Worm (Caenorhabditis elegans) whole organism, mixed stage, embryonic: ENCODE results near the gene nkb-2.

ENCODE experiments used
- bed-3 ChIP-seq: fragments of 200-800 bp; sonication (Bioruptor generic); optimal IDR thresholded peaks from 3 replicates; lab custom pipeline; 2018; ENCODE audit warnings: mild to moderate bottlenecking, missing genetic modification characterization, moderate library complexity, missing compliant biosample characterization
- blmp-1 ChIP-seq: fragments of 150-350 bp; optimal IDR thresholded peaks from 2 replicates; lab custom pipeline; 2014; ENCODE audit warnings: missing biosample characterization, missing genetic modification characterization
- ceh-39 ChIP-seq: fragments of 150-350 bp; optimal IDR thresholded peaks from 2 replicates; lab custom pipeline; 2014; ENCODE audit warnings: missing biosample characterization, missing genetic modification characterization
- ceh-43 ChIP-seq: fragments of 200-800 bp; sonication (Bioruptor generic); optimal IDR thresholded peaks from 2 replicates; lab custom pipeline; 2018; ENCODE audit warnings: mild to moderate bottlenecking, missing genetic modification characterization, moderate library complexity, missing compliant biosample characterization
- ces-1 ChIP-seq: fragments of 150-350 bp; optimal IDR thresholded peaks from 2 replicates; lab custom pipeline; 2014; ENCODE audit warnings: missing biosample characterization, missing genetic modification reagents, missing genetic modification characterization
- cnd-1 ChIP-seq: fragments of 200-800 bp; sonication (Bioruptor generic); optimal IDR thresholded peaks from 2 replicates; lab custom pipeline; 2018; ENCODE audit warnings: mild to moderate bottlenecking, missing genetic modification characterization, missing compliant biosample characterization
- elt-1 ChIP-seq: sonication (generic microtip); optimal IDR thresholded peaks from 2 replicates; lab custom pipeline; 2017; ENCODE audit warnings: missing genetic modification characterization, mild to moderate bottlenecking, missing compliant biosample characterization, antibody characterized with exemption, moderate library complexity, borderline replicate concordance; ENCODE audit not compliant: insufficient read depth
- elt-3 ChIP-seq: fragments of 150-350 bp; optimal IDR thresholded peaks from 2 replicates; lab custom pipeline; 2014; ENCODE audit warnings: missing biosample characterization, missing genetic modification characterization
- flh-1 ChIP-seq: fragments of 200-800 bp; sonication (Bioruptor generic); optimal IDR thresholded peaks from 2 replicates; lab custom pipeline; 2018; ENCODE audit warnings: mild to moderate bottlenecking, missing genetic modification characterization, moderate library complexity, missing compliant biosample characterization
- ham-2 ChIP-seq: fragments of 200-800 bp; sonication (Bioruptor generic); optimal IDR thresholded peaks from 2 replicates; lab custom pipeline; 2018; ENCODE audit warnings: mild to moderate bottlenecking, missing genetic modification characterization, missing compliant biosample characterization
- hlh-1 ChIP-seq: fragments of 150-350 bp; optimal IDR thresholded peaks from 2 replicates; lab custom pipeline; 2014; ENCODE audit warnings: missing biosample characterization, missing genetic modification reagents, missing genetic modification characterization
- lin-13 ChIP-seq: fragments of 150-350 bp; optimal IDR thresholded peaks from 2 replicates; lab custom pipeline; 2014; ENCODE audit warnings: missing biosample characterization, missing genetic modification characterization
- lin-32 ChIP-seq: fragments of 200-800 bp; sonication (Bioruptor generic); optimal IDR thresholded peaks from 2 replicates; lab custom pipeline; 2018; ENCODE audit warnings: mild to moderate bottlenecking, missing genetic modification characterization, missing compliant biosample characterization
- lsy-2 ChIP-seq: fragments of 150-350 bp; optimal IDR thresholded peaks from 2 replicates; lab custom pipeline; 2014; ENCODE audit warnings: missing biosample characterization, missing genetic modification characterization
- mab-5 ChIP-seq: fragments of 150-350 bp; optimal IDR thresholded peaks from 2 replicates; lab custom pipeline; 2014; ENCODE audit warnings: missing biosample characterization, missing genetic modification characterization
- mep-1 ChIP-seq: fragments of 150-350 bp; optimal IDR thresholded peaks from 2 replicates; lab custom pipeline; 2017; ENCODE audit warnings: missing biosample characterization, missing genetic modification reagents, missing genetic modification characterization, inconsistent platforms
- nhr-12 ChIP-seq: fragments of 150-350 bp; optimal IDR thresholded peaks from 2 replicates; lab custom pipeline; 2014; ENCODE audit warnings: missing biosample characterization, missing genetic modification characterization
- nhr-237 ChIP-seq: fragments of 150-350 bp; optimal IDR thresholded peaks from 2 replicates; lab custom pipeline; 2014; ENCODE audit warnings: missing biosample characterization, missing genetic modification characterization
- sem-2 ChIP-seq: fragments of 200-800 bp; sonication (Bioruptor generic); optimal IDR thresholded peaks from 2 replicates; lab custom pipeline; 2018; ENCODE audit warnings: mild to moderate bottlenecking, missing genetic modification characterization, missing compliant biosample characterization
- snpc-4 ChIP-seq: fragments of 150-350 bp; optimal IDR thresholded peaks from 2 replicates; lab custom pipeline; 2014; ENCODE audit warnings: missing biosample characterization, missing genetic modification characterization
- sptf-1 ChIP-seq: sonication (generic microtip); optimal IDR thresholded peaks from 2 replicates; lab custom pipeline; 2017; ENCODE audit warnings: mild to moderate bottlenecking, missing genetic modification characterization, moderate library complexity, missing compliant biosample characterization
- tbx-8 ChIP-seq: fragments of 200-800 bp; sonication (Bioruptor generic); optimal IDR thresholded peaks from 2 replicates; lab custom pipeline; 2018; ENCODE audit warnings: mild to moderate bottlenecking, missing genetic modification characterization, moderate library complexity, missing compliant biosample characterization
- unc-120 ChIP-seq: sonication (generic microtip); optimal IDR thresholded peaks from 2 replicates; lab custom pipeline; 2017; ENCODE audit warnings: missing genetic modification characterization, missing compliant biosample characterization; ENCODE audit not compliant: poor library complexity, severe bottlenecking
- unc-39 ChIP-seq: fragments of 150-350 bp; optimal IDR thresholded peaks from 2 replicates; lab custom pipeline; 2014; ENCODE audit warnings: missing biosample characterization, missing genetic modification characterization
- unc-62 ChIP-seq: fragments of 150-350 bp; optimal IDR thresholded peaks from 2 replicates; lab custom pipeline; 2014; ENCODE audit warnings: missing biosample characterization, missing genetic modification reagents, missing genetic modification characterization
- zip-8 ChIP-seq: fragments of 150-350 bp; optimal IDR thresholded peaks from 2 replicates; lab custom pipeline; 2014; ENCODE audit warnings: missing biosample characterization, missing genetic modification characterization

The nkb-2 gene

ce11 chrIV:10590649-10591048, at the start of gene nkb-2, which contains the start of gene C43F9.5:
nkb-2 (plus strand) TSS chrIV:10590925.
C43F9.5 (minus strand) TSS chrIV:10590749.
- TF ChIP-seq cnd-1 (no peak), elt-1 (no peak), mab-5 (tag; lab: Kevin White, UChicago) (no peak), lin-13 (tag; lab: Kevin White, UChicago) (no peak), nhr-12 (no peak), lsy-2 (tag; lab: Kevin White, UChicago) (no peak)

DNA sequence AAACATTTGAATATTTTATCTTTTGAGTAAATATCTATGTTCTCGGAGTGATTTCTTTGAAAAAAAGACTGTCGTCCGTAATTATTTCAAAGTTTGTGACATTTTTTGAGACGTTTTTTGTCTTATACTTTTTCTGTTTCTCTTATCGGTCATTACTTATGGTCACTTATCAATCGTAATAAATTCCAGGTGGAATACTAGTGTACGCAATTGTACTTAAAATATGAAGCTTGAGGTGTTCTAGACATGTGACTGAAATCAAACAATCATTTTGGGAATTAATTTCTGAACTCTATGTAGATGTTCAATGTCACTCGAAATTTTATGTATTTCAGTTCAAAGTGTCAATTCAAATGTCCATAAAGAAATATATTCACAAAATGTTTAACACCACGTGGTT, 48.4 kb upstream of the nkb-2 start:
- TF ChIP-seq nhr-237 (tag; lab: Kevin White, UChicago) (no peak), elt-3 (tag; lab: Kevin White, UChicago) (no peak)

ce11 chrIV:10543361-10543760, 47.4 kb upstream of the nkb-2 start:
- TF ChIP-seq flh-1 (GFP tag; lab: Kevin White, UChicago) (no peak), sem-2 (GFP tag; lab: Kevin White, UChicago) (no peak)

DNA sequence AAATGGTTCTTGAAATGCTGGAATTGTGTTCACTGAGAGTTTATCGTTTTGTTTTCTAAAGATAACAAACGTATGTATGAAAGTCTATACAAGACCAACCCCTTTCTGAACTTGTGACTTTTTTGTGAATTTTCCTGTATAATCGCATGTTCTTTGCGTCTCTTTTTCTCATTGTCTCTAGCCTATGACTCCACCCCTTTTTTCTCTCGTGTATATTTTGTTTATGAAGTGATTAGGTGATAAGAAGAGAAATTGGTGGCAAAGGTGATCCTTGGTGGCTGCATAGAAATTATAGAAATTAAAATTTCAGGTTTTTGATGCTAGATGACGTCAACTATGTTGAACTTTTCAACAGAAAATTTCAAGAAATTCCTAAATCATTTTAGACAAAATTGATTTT, 45.7 kb upstream of the nkb-2 start, which contains the start of gene T07G12.5:
Gene T07G12.5, minus strand, starts transcription at position 101 of the 400 bp plus-strand sequence.
- TF ChIP-seq flh-1 (GFP tag; lab: Kevin White, UChicago) = no peak

- TF ChIP-seq sem-2 (GFP tag; lab: Kevin White, UChicago) (no peak), bed-3 (GFP tag; lab: Kevin White, UChicago) (no peak), hlh-1 (tag; lab: Kevin White, UChicago) (no peak), snpc-4 (tag; lab: Kevin White, UChicago) (no peak), mep-1 (tag; lab: Kevin White, UChicago) (no peak), lin-32 (no peak), unc-39 (tag; lab: Kevin White, UChicago) (no peak)
Observed at ce11 chrIV:10546589-10547136, 44.1 kb upstream of the nkb-2 start, which contains the start of gene zim-1. zim-1 (plus strand) TSS chrIV:10547086.

DNA sequence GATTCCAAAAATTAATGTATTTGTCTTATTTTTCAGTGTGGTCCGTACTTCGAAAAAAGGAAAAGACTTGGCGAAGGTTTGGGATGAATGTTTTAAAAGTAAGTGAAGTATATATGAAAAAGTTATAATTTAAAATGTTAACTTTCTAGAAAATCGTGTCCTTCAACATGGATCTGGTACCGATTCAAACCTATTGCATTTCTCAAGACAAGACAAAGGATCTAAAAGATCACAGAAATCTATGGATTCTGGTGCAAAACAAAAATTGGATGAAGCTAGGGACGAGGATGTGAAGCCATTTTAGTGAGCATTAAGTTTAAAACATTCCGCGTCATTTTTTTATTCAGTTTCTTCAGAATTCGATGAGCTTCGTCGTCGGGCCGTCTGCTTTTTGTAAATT, 35.8 kb upstream of the nkb-2 start, which contains the start of gene zim-2:
Gene zim-2, plus strand, starts transcription at position 301 of the 400 bp plus-strand sequence.
- no peak for TF ChIP-seq ceh-39
- no peak for TF ChIP-seq ceh-43 (GFP tag; lab: Kevin White, UChicago)
- no peak for TF ChIP-seq unc-62 (GFP tag; lab: Kevin White, UChicago)
- TF ChIP-seq unc-39 (tag; lab: Kevin White, UChicago) = no peak
- no peak for TF ChIP-seq snpc-4 (tag; lab: Kevin White, UChicago)
- TF ChIP-seq ces-1 = no peak
- no peak for TF ChIP-seq nhr-237 (tag; lab: Kevin White, UChicago)
- no peak for TF ChIP-seq zip-8 (tag; lab: Kevin White, UChicago)
- TF ChIP-seq nhr-12 = no peak
- no peak for TF ChIP-seq lin-13 (tag; lab: Kevin White, UChicago)

- TF ChIP-seq ham-2 (GFP tag; lab: Kevin White, UChicago) (no peak), hlh-1 (tag; lab: Kevin White, UChicago) (no peak), tbx-8 (GFP tag; lab: Kevin White, UChicago) (no peak), unc-62 (GFP tag; lab: Kevin White, UChicago) (no peak), ceh-39 (no peak), unc-39 (tag; lab: Kevin White, UChicago) (no peak), cnd-1 (no peak), unc-120 (tag; lab: Kevin White, UChicago) (no peak), sptf-1 (tag; lab: Kevin White, UChicago) (no peak), ces-1 (no peak), sem-2 (GFP tag; lab: Kevin White, UChicago) (no peak), blmp-1 (tag; lab: Kevin White, UChicago) (no peak)
Observed at ce11 chrIV:10558415-10558814, 32.3 kb upstream of the nkb-2 start, which contains the start of gene zim-3. zim-3 (plus strand) TSS chrIV:10558715.
